Fruit fly (Drosophila melanogaster): ENCODE results near the gene CG2150.

dm6 chr3R:31736776-31737175, 27.8 kb downstream of the CG2150 start, which contains the start of the genes CstF50 and CG11563:
- TF ChIP-seq EcR (GFP tag; optimal IDR thresholded peaks at IDR 0.05) (no peak), Pif1B (GFP tag; optimal IDR thresholded peaks at IDR 0.05) (no peak), CG12605 (GFP tag; IDR thresholded peaks at IDR 0.05) (no peak), gl (tag; optimal IDR thresholded peaks at IDR 0.05) (no peak), CG8301 (tag; optimal IDR thresholded peaks at IDR 0.05) (no peak), CG15710 (tag; optimal IDR thresholded peaks at IDR 0.05) (no peak), Snoo (tag; optimal IDR thresholded peaks at IDR 0.05) (no peak), Ets98B (GFP tag; IDR thresholded peaks at IDR 0.05) (no peak), D1 (tag; optimal IDR thresholded peaks at IDR 0.05) (no peak), CG8159 (tag; optimal IDR thresholded peaks at IDR 0.05) (no peak)
